Worm (Caenorhabditis elegans) whole organism, L1 larva: ENCODE results near the gene cth-2.

ENCODE experiments used
- C34B4.2 ChIP-seq: sonication (generic microtip); optimal IDR thresholded peaks from 2 replicates; lab custom pipeline; 2017; ENCODE audit warnings: mild to moderate bottlenecking, missing genetic modification characterization, missing compliant biosample characterization
- F16B12.6 ChIP-seq: fragments of 150-350 bp; optimal IDR thresholded peaks from 2 replicates; lab custom pipeline; 2014; ENCODE audit warnings: missing biosample characterization, missing genetic modification characterization
- Y116A8C.19 ChIP-seq: sonication (generic microtip); optimal IDR thresholded peaks from 2 replicates; lab custom pipeline; 2016; ENCODE audit warnings: missing compliant biosample characterization, missing genetic modification characterization, borderline replicate concordance
- aly-2 ChIP-seq: fragments of 150-350 bp; optimal IDR thresholded peaks from 2 replicates; lab custom pipeline; 2014; ENCODE audit warnings: missing biosample characterization, missing genetic modification characterization
- ama-1 ChIP-seq: fragments of 150-350 bp; optimal IDR thresholded peaks from 2 replicates; lab custom pipeline; 2014
- ceh-63 ChIP-seq: fragments of 200-800 bp; sonication (Bioruptor generic); optimal IDR thresholded peaks from 2 replicates; lab custom pipeline; 2018; ENCODE audit warnings: mild to moderate bottlenecking, missing genetic modification characterization, missing compliant biosample characterization
- ceh-8 ChIP-seq: fragments of 200-800 bp; sonication (Bioruptor generic); optimal IDR thresholded peaks from 2 replicates; lab custom pipeline; 2018; ENCODE audit warnings: mild to moderate bottlenecking, missing genetic modification characterization, moderate library complexity, missing compliant biosample characterization
- ceh-82 ChIP-seq, 3 experiments: fragments of 150-350 bp in 1 of 3; sonication (generic microtip) in 2 of 3; optimal IDR thresholded peaks; 2 replicates each; lab custom pipeline; 2014 to 2017; ENCODE audit warnings: missing biosample characterization in 3 of 3, missing genetic modification characterization in 3 of 3
- ceh-88 ChIP-seq: fragments of 200-800 bp; sonication (Bioruptor generic); IDR thresholded peaks from 2 replicates; pipeline ENCODE4 v1.3.6; 2022; ENCODE audit warnings: missing genetic modification characterization, missing compliant biosample characterization
- dpl-1 ChIP-seq, 3 experiments: fragments of 150-350 bp in 2 of 3; sonication (generic microtip) in 1 of 3; optimal IDR thresholded peaks; 2 replicates each; lab custom pipeline; 2014 to 2017; ENCODE audit warnings: missing biosample characterization in 3 of 3, missing genetic modification characterization in 3 of 3, missing genetic modification reagents in 3 of 3
- efl-1 ChIP-seq, 4 experiments: fragments of 150-350 bp; optimal IDR thresholded peaks in 3 of 4; peaks in 1 of 4; 1 replicate in 1 of 4; 2 replicates in 3 of 4; lab custom pipeline; 2014; ENCODE audit warnings: missing biosample characterization in 2 of 4, missing genetic modification characterization in 2 of 4, missing genetic modification reagents in 2 of 4
- egl-13 ChIP-seq: sonication (generic microtip); optimal IDR thresholded peaks from 2 replicates; lab custom pipeline; 2016; ENCODE audit warnings: missing genotype, missing genetic modification reagents, missing genetic modification characterization, missing compliant biosample characterization
- egl-27 ChIP-seq, 2 experiments: fragments of 150-350 bp in 1 of 2; sonication (generic microtip); optimal IDR thresholded peaks; 3 replicates each; lab custom pipeline; 2017 to 2018; ENCODE audit warnings: missing biosample characterization in 2 of 2, missing genetic modification characterization in 2 of 2, missing genetic modification reagents in 2 of 2
- fkh-10 ChIP-seq: sonication (generic microtip); optimal IDR thresholded peaks from 2 replicates; lab custom pipeline; 2017; ENCODE audit warnings: missing biosample characterization, missing genetic modification reagents, missing genetic modification characterization
- fkh-8 ChIP-seq: sonication (generic microtip); optimal IDR thresholded peaks from 2 replicates; lab custom pipeline; 2016; ENCODE audit warnings: mild to moderate bottlenecking, missing genetic modification characterization, missing compliant biosample characterization
- grh-1 ChIP-seq: fragments of 200-800 bp; sonication (Bioruptor generic); IDR thresholded peaks from 2 replicates; pipeline ENCODE4 v1.3.6; 2022; ENCODE audit warnings: missing genetic modification reagents, missing genetic modification characterization, missing compliant biosample characterization
- hpl-2 ChIP-seq: fragments of 150-350 bp; optimal IDR thresholded peaks from 2 replicates; lab custom pipeline; 2014; ENCODE audit warnings: missing biosample characterization, missing genetic modification reagents, missing genetic modification characterization
- irx-1 ChIP-seq: sonication (generic microtip); optimal IDR thresholded peaks from 2 replicates; lab custom pipeline; 2016; ENCODE audit warnings: missing genetic modification characterization, missing compliant biosample characterization
- isw-1 ChIP-seq: fragments of 200-800 bp; sonication (Bioruptor generic); IDR thresholded peaks from 2 replicates; pipeline ENCODE4 v1.3.6; 2022; ENCODE audit warnings: missing genetic modification characterization, missing compliant biosample characterization
- lin-13 ChIP-seq: fragments of 150-350 bp; optimal IDR thresholded peaks from 2 replicates; lab custom pipeline; 2014; ENCODE audit warnings: missing biosample characterization, missing genetic modification reagents, missing genetic modification characterization
- lin-14 ChIP-seq: fragments of 200-800 bp; sonication (Bioruptor generic); optimal IDR thresholded peaks from 2 replicates; lab custom pipeline; 2018; ENCODE audit warnings: mild to moderate bottlenecking, missing genetic modification characterization, moderate library complexity, missing compliant biosample characterization
- lin-15B ChIP-seq: fragments of 150-350 bp; sonication (generic microtip); optimal IDR thresholded peaks from 3 replicates; lab custom pipeline; 2014; ENCODE audit warnings: missing biosample characterization, missing genetic modification characterization
- lin-35 ChIP-seq, 2 experiments: fragments of 150-350 bp; optimal IDR thresholded peaks; 2 replicates each; lab custom pipeline; 2014; ENCODE audit warnings: missing biosample characterization in 2 of 2, missing genetic modification characterization in 2 of 2, missing genetic modification reagents in 2 of 2
- mab-9 ChIP-seq: fragments of 200-800 bp; sonication (Bioruptor generic); IDR thresholded peaks from 2 replicates; pipeline ENCODE4 v1.3.6; 2022; ENCODE audit warnings: missing genetic modification reagents, missing genetic modification characterization, missing compliant biosample characterization
- mdl-1 ChIP-seq, 2 experiments: fragments of 150-350 bp; optimal IDR thresholded peaks; 2 replicates each; lab custom pipeline; 2014 to 2017; ENCODE audit warnings: missing biosample characterization in 2 of 2, missing genetic modification characterization in 2 of 2, inconsistent platforms in 1 of 2
- mep-1 ChIP-seq: fragments of 150-350 bp; optimal IDR thresholded peaks from 2 replicates; lab custom pipeline; 2014; ENCODE audit warnings: missing biosample characterization, missing genetic modification characterization
- nhr-19 ChIP-seq: fragments of 200-800 bp; sonication (Bioruptor generic); conservative IDR thresholded peaks from 2 replicates; pipeline ENCODE4 v1.3.6; 2022; ENCODE audit warnings: missing genetic modification characterization, missing compliant biosample characterization
- nhr-237 ChIP-seq: fragments of 150-350 bp; optimal IDR thresholded peaks from 2 replicates; lab custom pipeline; 2014; ENCODE audit warnings: missing biosample characterization, missing genetic modification characterization
- nhr-47 ChIP-seq: sonication (generic microtip); optimal IDR thresholded peaks from 2 replicates; lab custom pipeline; 2016; ENCODE audit warnings: mild to moderate bottlenecking, missing genetic modification characterization, moderate library complexity, missing compliant biosample characterization
- nhr-76 ChIP-seq: sonication (generic microtip); optimal IDR thresholded peaks from 2 replicates; lab custom pipeline; 2017; ENCODE audit warnings: missing biosample characterization, missing genetic modification characterization
- nhr-77 ChIP-seq: fragments of 150-350 bp; optimal IDR thresholded peaks from 2 replicates; lab custom pipeline; 2014; ENCODE audit warnings: missing biosample characterization, missing genetic modification characterization
- nhr-84 ChIP-seq: sonication (generic microtip); optimal IDR thresholded peaks from 2 replicates; lab custom pipeline; 2017; ENCODE audit warnings: missing biosample characterization, missing genetic modification characterization
- nhr-85 ChIP-seq: sonication (generic microtip); peaks from one replicate; lab custom pipeline; 2016; ENCODE audit warnings: missing genetic modification characterization, inconsistent platforms, missing compliant biosample characterization
- nhr-90 ChIP-seq: sonication (generic microtip); optimal IDR thresholded peaks from 2 replicates; lab custom pipeline; 2016; ENCODE audit warnings: mild to moderate bottlenecking, missing genetic modification characterization, missing compliant biosample characterization; ENCODE audit not compliant: poor library complexity
- pag-3 ChIP-seq: sonication (generic microtip); optimal IDR thresholded peaks from 2 replicates; lab custom pipeline; 2017; ENCODE audit warnings: missing genetic modification characterization, mild to moderate bottlenecking, missing compliant biosample characterization, antibody characterized with exemption, borderline replicate concordance; ENCODE audit not compliant: insufficient read depth
- pax-3 ChIP-seq: fragments of 200-800 bp; sonication (Bioruptor generic); optimal IDR thresholded peaks from 2 replicates; lab custom pipeline; 2018; ENCODE audit warnings: mild to moderate bottlenecking, missing genetic modification characterization, moderate library complexity, missing compliant biosample characterization
- rnt-1 ChIP-seq: sonication (generic microtip); optimal IDR thresholded peaks from 2 replicates; lab custom pipeline; 2016; ENCODE audit warnings: mild to moderate bottlenecking, missing genetic modification characterization, moderate library complexity, missing compliant biosample characterization
- skn-1 ChIP-seq: fragments of 150-350 bp; optimal IDR thresholded peaks from 2 replicates; lab custom pipeline; 2014; ENCODE audit warnings: missing biosample characterization, missing genetic modification characterization
- snpc-4 ChIP-seq: fragments of 150-350 bp; optimal IDR thresholded peaks from 2 replicates; lab custom pipeline; 2014; ENCODE audit warnings: missing biosample characterization, missing genetic modification characterization
- snu-23 ChIP-seq: sonication (generic microtip); optimal IDR thresholded peaks from 2 replicates; lab custom pipeline; 2016; ENCODE audit warnings: missing genetic modification characterization, missing compliant biosample characterization
- swsn-7 ChIP-seq: sonication (generic microtip); optimal IDR thresholded peaks from 2 replicates; lab custom pipeline; 2016; ENCODE audit warnings: missing genetic modification characterization, missing compliant biosample characterization
- tbx-2 ChIP-seq: sonication (generic microtip); optimal IDR thresholded peaks from 2 replicates; lab custom pipeline; 2016; ENCODE audit warnings: missing genetic modification characterization, missing compliant biosample characterization
- tlp-1 ChIP-seq: fragments of 150-350 bp; optimal IDR thresholded peaks from 2 replicates; lab custom pipeline; 2014; ENCODE audit warnings: missing biosample characterization, missing genetic modification characterization
- unc-130 ChIP-seq: fragments of 150-350 bp; optimal IDR thresholded peaks from 2 replicates; lab custom pipeline; 2017; ENCODE audit warnings: missing biosample characterization, missing genetic modification characterization, inconsistent platforms
- unc-30 ChIP-seq: sonication (generic microtip); optimal IDR thresholded peaks from 2 replicates; lab custom pipeline; 2017; ENCODE audit warnings: missing biosample characterization, missing genetic modification characterization
- zip-4 ChIP-seq: fragments of 200-800 bp; sonication (Bioruptor generic); optimal IDR thresholded peaks from 2 replicates; lab custom pipeline; 2018; ENCODE audit warnings: mild to moderate bottlenecking, missing genetic modification characterization, moderate library complexity, missing compliant biosample characterization

cth-2 gene

DNA sequence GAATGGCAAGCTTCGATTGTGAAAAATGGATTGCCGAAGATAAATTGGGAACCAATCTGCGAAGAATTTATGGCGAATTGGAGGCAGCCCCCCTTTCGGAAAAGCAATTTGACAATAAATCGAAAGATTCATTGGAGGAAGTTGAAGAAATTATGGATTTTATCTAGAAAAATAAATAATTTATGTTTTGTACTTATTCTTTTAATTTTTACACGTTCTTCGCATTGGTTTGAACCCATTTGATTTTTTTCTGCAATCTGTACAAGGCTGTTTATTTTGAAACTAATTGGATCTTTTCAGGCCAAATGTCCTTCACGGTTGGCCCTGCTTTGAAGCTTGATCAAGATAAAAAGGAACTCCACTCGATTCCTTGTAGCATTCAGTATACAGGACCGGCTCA lies 4.8 kb downstream of the cth-2 start, which contains the start of gene ZK1127.13:
TSS of gene ZK1127.13 (plus strand) at position 301 of the 400 bp plus-strand sequence.
- TF ChIP-seq efl-1 (optimal IDR thresholded peaks at IDR 0.05; lab: Kevin White, UChicago): no peak
- TF ChIP-seq efl-1 (GFP tag; optimal IDR thresholded peaks at IDR 0.05 in 1 of 2; lab: Kevin White, UChicago): peak in 1 of 2 experiments; percentile 67
- no peak for TF ChIP-seq nhr-19

DNA sequence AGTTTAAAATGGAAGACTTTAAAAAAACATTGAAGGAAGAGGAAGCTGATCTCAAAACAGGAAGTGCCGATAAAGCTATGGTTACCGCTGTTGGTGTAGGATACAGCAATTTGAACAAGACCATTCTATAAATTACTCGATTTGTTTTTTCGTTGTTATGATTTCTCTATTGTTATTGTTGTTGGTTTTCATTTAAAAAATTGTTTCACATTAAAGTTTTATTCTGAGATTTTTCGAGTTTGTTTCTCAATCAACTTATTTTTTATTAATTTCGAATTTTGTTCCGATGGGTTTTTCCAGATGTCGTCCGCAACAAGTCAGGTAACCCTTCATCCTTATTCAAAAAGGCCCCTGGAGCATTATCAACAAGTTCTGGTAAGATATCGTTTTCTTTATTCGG lies 6.0 kb downstream of the cth-2 start, which contains the start of gene ZK1127.12:
TSS of gene ZK1127.12 (plus strand) at position 301 of the 400 bp plus-strand sequence.
- TF ChIP-seq nhr-237 (tag; lab: Kevin White, UChicago) (no peak), irx-1 (tag; lab: Kevin White, UChicago) (no peak), nhr-90 (tag; lab: Kevin White, UChicago) (no peak), C34B4.2 (no peak), tlp-1 (tag; lab: Kevin White, UChicago) (no peak), Y116A8C.19 (no peak), ceh-88 (GFP tag; lab: Robert Waterston, UW) (no peak), nhr-19 (no peak), nhr-77 (no peak), unc-30 (tag; lab: Kevin White, UChicago) (no peak), mdl-1 (tag; optimal IDR thresholded peaks at IDR 0.05; lab: Kevin White, UChicago) (no peak), ceh-63 (no peak), egl-27 (tag; optimal IDR thresholded peaks at IDR 0.05; lab: Kevin White, UChicago) (no peak), nhr-85 (tag; lab: Kevin White, UChicago) (no peak), ama-1 (lab: Kevin White, UChicago) (no peak), mab-9 (GFP tag; lab: Robert Waterston, UW) (no peak), hpl-2 (no peak), dpl-1 (GFP tag; optimal IDR thresholded peaks at IDR 0.05; lab: Kevin White, UChicago) (no peak), grh-1 (GFP tag; lab: Robert Waterston, UW) (no peak)

DNA sequence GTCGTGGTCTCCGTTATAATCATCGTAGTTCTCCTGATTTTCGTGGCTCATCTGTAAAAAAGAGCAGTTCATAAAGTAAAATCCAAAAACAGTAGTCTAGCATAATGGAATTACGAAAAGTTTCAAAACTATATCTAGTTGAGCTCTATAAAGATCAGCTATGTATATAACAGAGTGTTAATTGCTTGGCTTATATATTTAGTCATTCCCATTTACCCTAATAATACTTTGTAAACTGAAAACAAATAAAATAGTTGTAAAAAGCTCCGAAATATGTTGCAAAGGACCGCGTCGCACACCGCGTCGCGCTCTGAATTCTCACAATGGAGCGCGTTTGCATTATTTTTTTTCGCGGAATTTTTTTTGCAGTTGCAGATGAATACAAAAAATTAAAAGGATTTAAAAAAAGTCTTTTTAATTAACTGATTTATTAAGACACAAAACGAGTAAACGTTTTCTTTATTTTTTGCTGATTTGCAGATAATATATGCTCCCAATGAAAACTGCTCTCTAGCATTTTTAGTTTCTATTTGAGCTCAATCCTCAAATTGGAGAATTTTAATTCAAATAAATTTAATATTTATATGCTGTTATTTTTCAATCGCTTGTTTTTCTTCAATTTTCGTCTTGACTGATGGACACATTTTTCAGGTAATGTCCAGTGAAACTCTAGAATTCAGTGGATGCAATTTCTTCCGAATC lies 7.6 kb downstream of the cth-2 start, which contains the start of the genes tcer-1 and ZK1127.5:
TSS of gene tcer-1 (minus strand) at position 51 of the 702 bp plus-strand sequence.
TSS of gene ZK1127.5 (plus strand) at position 652 of the 702 bp plus-strand sequence.
- TF ChIP-seq ceh-8 (GFP tag; lab: Kevin White, UChicago): no peak
- TF ChIP-seq nhr-19: peak; percentile 24; the same call in 1 of the 2 replicates
- peak; percentile 78 for TF ChIP-seq mep-1 (tag; lab: Kevin White, UChicago)
- TF ChIP-seq tlp-1 (tag; lab: Kevin White, UChicago): no peak
- TF ChIP-seq pag-3 (tag; lab: Kevin White, UChicago): no peak
- no peak for TF ChIP-seq zip-4
- peak; percentile 44 for TF ChIP-seq rnt-1 (tag; lab: Kevin White, UChicago)
- no peak for TF ChIP-seq unc-30 (tag; lab: Kevin White, UChicago)
- TF ChIP-seq lin-13 (GFP tag; lab: Kevin White, UChicago): peak; percentile 2
- peak; percentile 58 to 82 for TF ChIP-seq lin-35 (GFP tag; optimal IDR thresholded peaks at IDR 0.05; lab: Kevin White, UChicago)
- TF ChIP-seq lin-15B: peak; percentile 73
- TF ChIP-seq unc-130 (tag; lab: Kevin White, UChicago): no peak
- no peak for TF ChIP-seq egl-13 (tag; lab: Kevin White, UChicago)
- no peak for TF ChIP-seq hpl-2
- no peak for TF ChIP-seq irx-1 (tag; lab: Kevin White, UChicago)
- peak; percentile 54 to 82 (median 59) for TF ChIP-seq dpl-1 (GFP tag; optimal IDR thresholded peaks at IDR 0.05; lab: Kevin White, UChicago)
- TF ChIP-seq F16B12.6 (tag; lab: Kevin White, UChicago): peak; percentile 27
- peak; percentile 41 for TF ChIP-seq fkh-8 (tag; lab: Kevin White, UChicago)
- TF ChIP-seq snu-23 (GFP tag; lab: Kevin White, UChicago): peak; percentile 63
- TF ChIP-seq tbx-2: peak; percentile 40
- TF ChIP-seq snpc-4 (tag; lab: Kevin White, UChicago): no peak
- peak; percentile 54 for TF ChIP-seq swsn-7 (tag; lab: Kevin White, UChicago)
- peak; percentile 31 for TF ChIP-seq nhr-85 (tag; lab: Kevin White, UChicago)
- TF ChIP-seq nhr-237 (tag; lab: Kevin White, UChicago): peak; percentile 1
- peak; percentile 55 for TF ChIP-seq lin-14 (GFP tag; lab: Kevin White, UChicago)
- TF ChIP-seq nhr-84: no peak
- TF ChIP-seq pax-3: no peak
- no peak for TF ChIP-seq nhr-76 (tag; lab: Kevin White, UChicago)
- peak; percentile 43 for TF ChIP-seq skn-1 (tag; lab: Kevin White, UChicago)
- TF ChIP-seq nhr-90 (tag; lab: Kevin White, UChicago): peak; percentile 23
- TF ChIP-seq ceh-82 (tag; optimal IDR thresholded peaks at IDR 0.05; lab: Kevin White, UChicago): peak; percentile 26 to 70 (median 39)
- peak; percentile 56 for TF ChIP-seq nhr-47 (tag; lab: Kevin White, UChicago)
- TF ChIP-seq aly-2 (tag; lab: Kevin White, UChicago): no peak
- no peak for TF ChIP-seq fkh-10
- no peak for TF ChIP-seq isw-1 (GFP tag; lab: Robert Waterston, UW)
